In the genomic region with DNA sequence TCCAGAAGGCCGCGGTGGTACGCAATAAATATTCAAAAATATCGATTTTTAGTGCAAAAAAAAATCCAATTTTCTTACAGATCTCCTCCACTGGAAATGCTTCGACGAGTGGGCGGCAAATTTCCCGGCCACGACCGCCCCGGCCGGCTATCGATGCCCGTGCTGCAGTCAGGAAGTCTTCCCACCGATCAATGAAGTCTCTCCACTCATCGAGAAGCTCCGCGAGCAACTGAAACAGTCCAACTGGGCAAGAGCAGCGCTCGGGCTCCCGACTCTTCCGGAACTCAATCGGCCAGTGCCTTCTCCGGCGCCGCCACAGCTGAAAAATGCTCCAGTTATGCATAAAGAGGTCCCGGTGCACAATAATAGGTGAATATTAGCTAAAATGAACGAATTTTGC, we compare ENCODE assay signal across 2 worm cellular contexts.
TF ChIP-seq lines count a peak whose summit lies in the region.

A gene (minus strand): TSS at position 320 of the 400 bp plus-strand sequence.

TF ChIP-seq in whole organism, L4 larva, 104 proteins besides CTCF, POLR2A, EP300 and RAD21:
- TF ChIP-seq egl-43 (GFP tag; IDR thresholded peaks at IDR 0.05; lab: Robert Waterston, UW) = 0 out of 2 replicates have a peak, but pooled peaks have one; percentile 35
- no peak for TF ChIP-seq T26A8.4 (GFP tag; IDR thresholded peaks at IDR 0.05; lab: Robert Waterston, UW)
- peak; percentile 86 for TF ChIP-seq set-16 (GFP tag; IDR thresholded peaks at IDR 0.05; lab: Robert Waterston, UW)
TF ChIP-seq in whole organism, L4 larva: peak in this region for 2.

TF ChIP-seq in whole organism, young adult, 124 proteins besides CTCF, POLR2A, EP300 and RAD21:
- TF ChIP-seq F23B12.7 (tag; optimal IDR thresholded peaks at IDR 0.05; lab: Kevin White, UChicago; ENCODE audit: insufficient read depth) = no peak
- peak; percentile 41; the same call in 1 of the 2 replicates for TF ChIP-seq egrh-3 (GFP tag; IDR thresholded peaks at IDR 0.05; lab: Robert Waterston, UW)
- no peak for TF ChIP-seq F22D6.2 (tag; optimal IDR thresholded peaks at IDR 0.05; lab: Kevin White, UChicago)
- TF ChIP-seq Y56A3A.18 (GFP tag; IDR thresholded peaks at IDR 0.05; lab: Robert Waterston, UW) = no peak
- TF ChIP-seq lin-54 (GFP tag; optimal IDR thresholded peaks at IDR 0.05; lab: Kevin White, UChicago) = no peak
- no peak for TF ChIP-seq ceh-79 (tag; optimal IDR thresholded peaks at IDR 0.05; lab: Kevin White, UChicago)
- no peak for TF ChIP-seq bed-2 (GFP tag; IDR thresholded peaks at IDR 0.05; lab: Robert Waterston, UW)
- no peak for TF ChIP-seq ztf-6 (GFP tag; IDR thresholded peaks at IDR 0.05; lab: Robert Waterston, UW)
- TF ChIP-seq F57A8.1 (GFP tag; optimal IDR thresholded peaks at IDR 0.05; lab: Kevin White, UChicago) = no peak
- no peak for TF ChIP-seq ceh-27 (GFP tag; optimal IDR thresholded peaks at IDR 0.05; lab: Kevin White, UChicago)
- no peak for TF ChIP-seq dox-1 (GFP tag; IDR thresholded peaks at IDR 0.05; lab: Robert Waterston, UW)
- no peak for TF ChIP-seq B0035.1 (tag; optimal IDR thresholded peaks at IDR 0.05; lab: Kevin White, UChicago)
- TF ChIP-seq K11D2.4 (GFP tag; IDR thresholded peaks at IDR 0.05; lab: Robert Waterston, UW) = no peak
- TF ChIP-seq zfh-2 (GFP tag; conservative IDR thresholded peaks at IDR 0.05; lab: Robert Waterston, UW) = peak; percentile 79
TF ChIP-seq in whole organism, young adult: peak in this region for 2.
